Worm (Caenorhabditis elegans): ENCODE data around the gene Y24D9B.1.
"Not testable (repeated sequence)": the region's sequence is repeated elsewhere in the genome, so short reads cannot be mapped to it uniquely, and the experiment has no call there.

Y24D9B.1 gene

DNA sequence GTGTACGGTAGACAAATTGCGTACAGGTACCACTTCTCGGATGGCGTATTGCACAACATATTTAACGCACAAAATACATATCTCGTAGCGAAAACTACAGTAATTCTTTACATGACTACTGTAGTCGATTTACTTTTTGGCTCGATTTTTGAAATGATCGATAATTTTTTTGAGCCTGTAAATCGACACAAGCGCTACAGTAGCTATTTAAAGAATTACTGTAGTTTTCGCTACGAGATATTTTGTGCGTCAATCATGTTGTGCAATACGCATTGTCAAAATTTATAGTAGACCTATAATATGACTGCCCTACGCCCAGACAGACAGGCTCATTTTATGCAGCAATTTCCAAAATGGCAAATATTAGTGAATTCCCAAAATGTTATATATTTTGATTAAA is 31.0 kb downstream of the Y24D9B.1 start, which contains the start of gene W03B1.5:
Gene W03B1.5 (plus strand): TSS at position 301 of the 400 bp plus-strand sequence.
- not testable (repeated sequence) for TF ChIP-seq mbf-1, R02D3.7, ceh-82 (tag; optimal IDR thresholded peaks at IDR 0.05)

DNA sequence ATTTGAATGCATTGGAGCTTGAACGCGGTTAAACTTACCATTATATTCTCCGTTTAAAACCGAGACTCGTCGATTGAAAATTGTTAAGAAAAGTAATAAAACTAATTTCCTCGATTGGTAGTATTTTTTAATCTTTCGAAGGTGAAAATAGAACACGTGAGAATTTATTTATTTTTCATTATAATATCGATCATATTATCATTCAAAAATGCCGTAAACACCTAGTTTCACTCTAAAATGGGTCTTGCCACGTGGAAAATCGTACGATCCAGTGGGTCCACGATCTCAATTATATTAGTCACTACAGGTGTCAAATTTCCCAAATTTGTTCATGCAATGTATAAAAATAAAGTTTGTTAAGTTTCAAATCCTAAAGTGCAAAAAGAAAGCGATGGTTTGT is 39.7 kb downstream of the Y24D9B.1 start, which contains the start of gene W03B1.9:
Gene W03B1.9 (minus strand): TSS at position 101 of the 400 bp plus-strand sequence.
- TF ChIP-seq elt-3 (tag; optimal IDR thresholded peaks at IDR 0.05): no peak

DNA sequence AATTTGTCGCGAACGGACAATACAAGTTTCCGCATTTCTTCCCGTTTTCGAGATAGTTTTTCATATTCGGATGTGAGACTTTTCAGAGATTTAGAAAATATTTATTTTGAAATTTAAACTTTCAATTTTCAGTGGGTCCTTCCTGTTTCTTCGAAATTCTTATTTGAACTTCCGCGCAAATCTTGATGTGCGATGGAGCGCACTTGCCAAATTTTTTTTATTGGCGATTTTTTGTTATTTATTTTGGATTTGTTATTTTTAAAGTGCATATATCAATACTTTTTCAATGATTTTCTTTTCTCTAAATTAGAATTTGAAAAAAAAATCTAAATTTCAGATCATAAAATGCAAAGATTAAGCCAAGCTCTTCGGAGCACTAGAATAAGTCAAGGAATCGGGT is 40.1 kb downstream of the Y24D9B.1 start, which contains the start of gene sars-2:
Gene sars-2 (plus strand): TSS at position 341 of the 400 bp plus-strand sequence.
- no peak for TF ChIP-seq ceh-82 (tag; optimal IDR thresholded peaks at IDR 0.05)
- no peak for TF ChIP-seq Y55F3AM.14 (GFP tag; optimal IDR thresholded peaks at IDR 0.05)
- TF ChIP-seq blmp-1 (tag; optimal IDR thresholded peaks at IDR 0.05; ENCODE audit: insufficient read depth): no peak
- TF ChIP-seq snpc-4 (tag; optimal IDR thresholded peaks at IDR 0.05): no peak
- TF ChIP-seq nhr-10 (tag; optimal IDR thresholded peaks at IDR 0.05): no peak
- TF ChIP-seq mbf-1 (tag; optimal IDR thresholded peaks at IDR 0.05): no peak
- TF ChIP-seq ama-1 (optimal IDR thresholded peaks at IDR 0.05): no peak
- peak; percentile 93 for TF ChIP-seq gmeb-1 (tag; optimal IDR thresholded peaks at IDR 0.05)
- TF ChIP-seq sma-9 (GFP tag; optimal IDR thresholded peaks at IDR 0.05): no peak
- no peak for TF ChIP-seq sma-9 (tag; optimal IDR thresholded peaks at IDR 0.05)
- peak; percentile 7 for TF ChIP-seq nhr-129 (tag; optimal IDR thresholded peaks at IDR 0.05)
- no peak for TF ChIP-seq ztf-1 (GFP tag; conservative IDR thresholded peaks at IDR 0.05)
- TF ChIP-seq C34F6.9 (tag; optimal IDR thresholded peaks at IDR 0.05): peak; percentile 49
- peak in 1 of 2 experiments; percentile 65 for TF ChIP-seq lsy-2 (tag; optimal IDR thresholded peaks at IDR 0.05)
- no peak for TF ChIP-seq peb-1 (tag; optimal IDR thresholded peaks at IDR 0.05)
- peak; percentile 82 for TF ChIP-seq unc-55 (GFP tag; optimal IDR thresholded peaks at IDR 0.05)

DNA sequence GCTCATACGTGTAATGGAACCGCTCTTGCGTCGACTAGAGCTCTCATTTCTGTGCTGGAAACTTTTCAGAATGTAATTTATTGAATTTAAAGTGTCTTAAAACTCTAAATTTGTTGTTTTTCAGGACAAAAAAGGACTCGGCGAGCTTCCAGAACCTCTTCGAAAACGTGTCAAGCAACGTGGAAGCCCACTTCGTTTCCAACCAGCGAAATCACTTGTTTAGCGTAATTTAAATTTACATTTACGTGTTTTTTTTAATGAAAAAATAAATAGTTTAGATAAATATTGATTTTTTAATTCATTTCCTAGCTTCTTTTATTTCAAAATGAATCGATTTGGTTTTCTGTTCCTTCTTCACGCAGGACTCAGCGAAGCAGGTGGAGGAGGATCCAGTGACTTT is 42.5 kb downstream of the Y24D9B.1 start, which contains the start of gene F55F10.3:
Gene F55F10.3 (plus strand): TSS at position 301 of the 400 bp plus-strand sequence.
- no peak for TF ChIP-seq ZK546.5 (tag; optimal IDR thresholded peaks at IDR 0.05)
- no peak for TF ChIP-seq Y55F3AM.14 (GFP tag; optimal IDR thresholded peaks at IDR 0.05)
- no peak for TF ChIP-seq egl-27 (tag; optimal IDR thresholded peaks at IDR 0.05)
- TF ChIP-seq C34F6.9 (tag; optimal IDR thresholded peaks at IDR 0.05): no peak
- no peak for TF ChIP-seq unc-39 (tag; optimal IDR thresholded peaks at IDR 0.05)
- TF ChIP-seq nhr-25 (tag; optimal IDR thresholded peaks at IDR 0.05): no peak
- TF ChIP-seq R02D3.7 (tag; optimal IDR thresholded peaks at IDR 0.05): no peak
- TF ChIP-seq lsy-2 (tag; optimal IDR thresholded peaks at IDR 0.05): no peak
- TF ChIP-seq mab-5 (tag; optimal IDR thresholded peaks at IDR 0.05): no peak
- TF ChIP-seq elt-3 (tag; optimal IDR thresholded peaks at IDR 0.05): no peak
- TF ChIP-seq nhr-237 (tag; optimal IDR thresholded peaks at IDR 0.05): no peak
- no peak for TF ChIP-seq crh-2 (tag; optimal IDR thresholded peaks at IDR 0.05)
- TF ChIP-seq alr-1 (tag; optimal IDR thresholded peaks at IDR 0.05): no peak
- TF ChIP-seq sem-4 (tag; optimal IDR thresholded peaks at IDR 0.05): no peak
- TF ChIP-seq gmeb-1 (tag; optimal IDR thresholded peaks at IDR 0.05): no peak
- TF ChIP-seq dmd-4 (tag; optimal IDR thresholded peaks at IDR 0.05): no peak
- TF ChIP-seq nhr-10 (tag; optimal IDR thresholded peaks at IDR 0.05): no peak
- TF ChIP-seq nhr-21 (tag; optimal IDR thresholded peaks at IDR 0.05): no peak
- TF ChIP-seq ztf-11 (tag; optimal IDR thresholded peaks at IDR 0.05): no peak

DNA sequence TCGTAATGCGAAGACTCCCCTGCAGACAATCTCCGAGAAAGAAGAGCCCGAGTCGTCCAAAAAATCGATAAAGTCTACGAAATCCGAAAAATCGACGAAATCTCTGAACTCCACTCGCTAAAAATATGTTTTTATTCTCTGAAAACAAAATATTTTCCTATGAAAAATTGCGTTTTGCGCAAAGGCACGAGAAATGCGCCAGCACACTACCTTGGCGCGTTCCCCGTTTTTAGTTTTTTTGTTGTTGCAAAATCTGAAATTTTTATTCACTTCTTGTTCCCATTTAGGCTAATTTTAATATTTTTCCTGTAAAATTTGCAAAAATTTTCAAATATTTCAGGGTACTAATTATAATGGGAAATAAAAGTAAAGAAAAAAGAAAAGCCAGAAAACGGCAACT is 43.3 kb downstream of the Y24D9B.1 start, which contains the start of gene F55F10.1:
Gene F55F10.1 (plus strand): TSS at position 341 of the 400 bp plus-strand sequence.
- TF ChIP-seq mab-5 (tag; optimal IDR thresholded peaks at IDR 0.05) (peak; percentile 9), F13H6.1 (tag; optimal IDR thresholded peaks at IDR 0.05) (peak; percentile 36), ztf-11 (tag; optimal IDR thresholded peaks at IDR 0.05) (no peak), nhr-129 (tag; optimal IDR thresholded peaks at IDR 0.05) (peak; percentile 29), gmeb-1 (tag; optimal IDR thresholded peaks at IDR 0.05) (peak; percentile 88), ztf-1 (GFP tag; conservative IDR thresholded peaks at IDR 0.05) (no peak), unc-55 (GFP tag; optimal IDR thresholded peaks at IDR 0.05) (peak; percentile 53), mdl-1 (tag; optimal IDR thresholded peaks at IDR 0.05) (no peak), crh-2 (tag; optimal IDR thresholded peaks at IDR 0.05) (peak; percentile 52), dmd-4 (tag; optimal IDR thresholded peaks at IDR 0.05) (no peak), egl-27 (tag; optimal IDR thresholded peaks at IDR 0.05) (peak; percentile 15), sma-3 (GFP tag; optimal IDR thresholded peaks at IDR 0.05) (peak; percentile 48), nhr-21 (tag; optimal IDR thresholded peaks at IDR 0.05) (peak; percentile 9), nhr-25 (tag; optimal IDR thresholded peaks at IDR 0.05) (peak; percentile 52), nhr-23 (tag; optimal IDR thresholded peaks at IDR 0.05) (no peak), lsy-2 (tag; optimal IDR thresholded peaks at IDR 0.05) (peak; percentile 83 to 88), C34F6.9 (tag; optimal IDR thresholded peaks at IDR 0.05) (peak; percentile 79), fos-1 (tag; optimal IDR thresholded peaks at IDR 0.05) (peak; percentile 27)
